Worm (Caenorhabditis elegans): ENCODE results near the gene znf-622.

The znf-622 gene

DNA sequence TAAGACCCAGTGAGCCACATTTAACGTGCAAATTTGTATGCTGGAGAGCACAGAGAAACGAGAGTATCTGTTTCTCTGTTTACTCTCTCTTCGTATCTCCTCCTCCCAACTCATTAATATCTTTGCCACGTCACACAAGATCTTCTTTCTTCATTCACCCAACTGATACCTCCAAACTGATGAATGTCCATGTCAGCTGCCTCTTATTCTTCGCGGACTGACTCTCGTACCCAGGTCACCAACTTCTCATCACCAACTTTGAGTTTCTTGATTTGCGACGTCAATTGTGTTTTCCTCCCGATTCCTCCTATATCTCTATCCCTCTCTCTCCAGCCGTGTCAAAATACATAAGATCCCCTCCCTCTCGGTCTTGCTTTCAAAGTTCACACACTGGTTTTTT lies 20.9 kb downstream of the znf-622 start (continued):
- TF ChIP-seq unc-55 (GFP tag; optimal IDR thresholded peaks at IDR 0.05) (no peak), ztf-11 (tag; optimal IDR thresholded peaks at IDR 0.05) (no peak), egl-27 (tag; optimal IDR thresholded peaks at IDR 0.05) (no peak)

DNA sequence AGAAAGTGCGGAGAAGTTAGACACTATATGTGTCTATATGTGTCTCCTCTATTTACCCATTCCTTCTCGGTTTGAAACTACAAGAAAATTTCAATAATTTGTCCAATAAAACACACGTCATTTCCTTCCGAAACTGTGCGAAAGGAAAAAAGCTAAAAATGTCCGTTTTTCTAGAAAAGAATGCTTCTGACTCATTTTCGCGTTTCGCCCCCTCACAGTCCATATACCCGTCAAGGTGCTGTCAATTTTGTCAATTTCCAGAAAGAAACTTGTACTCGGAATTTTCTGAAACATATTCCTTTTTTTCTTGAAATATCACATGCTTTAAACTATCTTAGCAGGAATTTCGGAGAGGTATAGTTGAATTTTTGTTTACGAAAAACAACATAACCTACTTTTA lies 21.4 kb downstream of the znf-622 start:
- TF ChIP-seq egl-27 (tag; optimal IDR thresholded peaks at IDR 0.05) (no peak), ztf-11 (tag; optimal IDR thresholded peaks at IDR 0.05) (no peak), elt-3 (tag; optimal IDR thresholded peaks at IDR 0.05) (no peak), aly-2 (tag; optimal IDR thresholded peaks at IDR 0.05) (no peak), nhr-25 (tag; optimal IDR thresholded peaks at IDR 0.05) (no peak), nhr-77 (tag; optimal IDR thresholded peaks at IDR 0.05) (no peak), zag-1 (tag; optimal IDR thresholded peaks at IDR 0.05) (no peak), nhr-237 (tag; optimal IDR thresholded peaks at IDR 0.05) (no peak), lin-39 (tag; optimal IDR thresholded peaks at IDR 0.05) (no peak), nhr-10 (tag; optimal IDR thresholded peaks at IDR 0.05) (no peak), lin-11 (tag; optimal IDR thresholded peaks at IDR 0.05) (no peak), lin-13 (GFP tag; optimal IDR thresholded peaks at IDR 0.05) (no peak), fos-1 (tag; optimal IDR thresholded peaks at IDR 0.05) (no peak), unc-39 (tag; optimal IDR thresholded peaks at IDR 0.05) (no peak), unc-62 (GFP tag; optimal IDR thresholded peaks at IDR 0.05) (no peak)

DNA sequence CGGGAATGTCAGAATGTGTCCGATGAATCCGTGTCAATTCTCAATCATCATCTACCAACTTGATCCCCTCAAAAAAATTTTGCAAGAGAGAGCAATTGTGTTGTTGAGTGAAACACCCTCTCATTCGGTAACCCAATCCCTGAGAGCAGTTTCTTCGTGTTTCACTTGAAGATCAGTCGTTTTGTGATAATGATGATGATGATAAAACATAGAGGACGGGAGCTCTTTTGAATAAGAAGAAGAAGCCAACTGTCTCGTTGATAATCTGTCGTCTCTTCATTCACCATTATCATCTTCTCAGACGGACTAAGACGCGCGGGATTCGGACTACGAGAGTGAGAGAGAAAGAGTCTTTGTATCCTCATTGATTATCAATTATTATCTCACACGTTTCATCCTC lies 23.7 kb downstream of the znf-622 start:
- TF ChIP-seq mdl-1 (tag; optimal IDR thresholded peaks at IDR 0.05) (no peak), nhr-10 (tag; optimal IDR thresholded peaks at IDR 0.05) (no peak), gmeb-1 (tag; optimal IDR thresholded peaks at IDR 0.05) (no peak), nhr-129 (tag; optimal IDR thresholded peaks at IDR 0.05) (peak; percentile 41), egl-27 (tag; optimal IDR thresholded peaks at IDR 0.05) (no peak), ztf-11 (tag; optimal IDR thresholded peaks at IDR 0.05) (no peak), F13H6.1 (tag; optimal IDR thresholded peaks at IDR 0.05) (peak; percentile 58), mab-5 (tag; optimal IDR thresholded peaks at IDR 0.05) (peak; percentile 37), ztf-4 (tag; optimal IDR thresholded peaks at IDR 0.05) (peak; percentile 44), C34F6.9 (tag; optimal IDR thresholded peaks at IDR 0.05) (peak; percentile 10), peb-1 (tag; optimal IDR thresholded peaks at IDR 0.05) (no peak), nhr-11 (tag; optimal IDR thresholded peaks at IDR 0.05) (no peak), sma-9 (GFP tag; optimal IDR thresholded peaks at IDR 0.05) (peak; percentile 30), sma-9 (tag; optimal IDR thresholded peaks at IDR 0.05) (no peak), Y55F3AM.14 (GFP tag; optimal IDR thresholded peaks at IDR 0.05) (no peak), lsy-2 (tag; optimal IDR thresholded peaks at IDR 0.05) (peak in 1 of 2 experiments; percentile 47), ceh-82 (tag; optimal IDR thresholded peaks at IDR 0.05) (no peak), nhr-6 (tag; optimal IDR thresholded peaks at IDR 0.05) (no peak), lin-13 (GFP tag; optimal IDR thresholded peaks at IDR 0.05) (peak; percentile 3), lin-39 (tag; optimal IDR thresholded peaks at IDR 0.05) (peak; percentile 13), nhr-21 (tag; optimal IDR thresholded peaks at IDR 0.05) (no peak)

DNA sequence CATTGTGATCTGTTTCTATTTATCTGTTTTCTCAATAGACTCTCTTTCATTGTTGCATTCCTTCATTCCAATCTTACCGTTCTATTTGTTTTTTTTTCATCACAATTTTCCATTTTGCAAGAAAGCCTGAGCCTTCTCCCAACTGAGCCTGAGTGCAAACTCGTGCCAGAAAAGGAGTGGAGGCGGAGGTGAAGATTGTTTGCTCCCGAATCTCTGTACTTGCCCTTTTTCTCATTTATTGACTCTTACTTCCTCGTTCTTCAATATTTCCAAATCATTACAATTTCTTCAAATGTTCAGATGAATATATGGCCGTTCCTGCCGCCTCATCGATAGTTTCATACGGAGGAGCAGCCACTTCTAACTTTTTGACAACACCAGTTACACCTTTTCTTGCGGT lies 25.4 kb downstream of the znf-622 start, which contains the start of gene let-756:
TSS of gene let-756 (plus strand) at position 301 of the 400 bp plus-strand sequence.
- TF ChIP-seq nhr-77 (tag; optimal IDR thresholded peaks at IDR 0.05): no peak
- no peak for TF ChIP-seq C34F6.9 (tag; optimal IDR thresholded peaks at IDR 0.05)

DNA sequence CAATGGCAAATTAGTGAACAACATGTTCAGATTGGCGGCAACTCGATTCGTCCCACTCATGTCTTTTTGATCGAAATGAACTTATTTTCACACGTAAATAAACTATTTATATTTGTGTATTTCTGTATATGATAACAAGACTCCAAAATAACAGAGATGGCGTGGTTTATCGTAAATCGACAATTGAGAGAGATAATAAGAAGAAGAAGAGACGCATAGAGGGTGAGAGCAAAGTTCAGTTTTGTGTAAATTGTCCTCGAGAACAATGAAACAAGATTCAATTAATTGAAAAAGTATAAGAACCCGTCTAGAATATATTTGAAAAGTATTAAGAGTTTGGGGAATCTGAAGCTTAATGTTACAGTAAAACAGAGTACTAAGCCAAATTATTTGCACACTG lies 30.0 kb downstream of the znf-622 start:
- TF ChIP-seq unc-62 (GFP tag; optimal IDR thresholded peaks at IDR 0.05): no peak
- TF ChIP-seq ztf-4 (tag; optimal IDR thresholded peaks at IDR 0.05): no peak
- no peak for TF ChIP-seq nhr-237 (tag; optimal IDR thresholded peaks at IDR 0.05)
- no peak for TF ChIP-seq ZK546.5 (tag; optimal IDR thresholded peaks at IDR 0.05)
- TF ChIP-seq nhr-21 (tag; optimal IDR thresholded peaks at IDR 0.05): no peak
- no peak for TF ChIP-seq gmeb-1 (tag; optimal IDR thresholded peaks at IDR 0.05)
- no peak for TF ChIP-seq C34F6.9 (tag; optimal IDR thresholded peaks at IDR 0.05)
- TF ChIP-seq crh-2 (tag; optimal IDR thresholded peaks at IDR 0.05): peak; percentile 39
- no peak for TF ChIP-seq skn-1 (tag; optimal IDR thresholded peaks at IDR 0.05)
- TF ChIP-seq nhr-23 (tag; optimal IDR thresholded peaks at IDR 0.05): no peak
- TF ChIP-seq lin-39 (tag; optimal IDR thresholded peaks at IDR 0.05): no peak
- TF ChIP-seq nhr-77 (tag; optimal IDR thresholded peaks at IDR 0.05): no peak
- TF ChIP-seq nhr-10 (tag; optimal IDR thresholded peaks at IDR 0.05): no peak
- TF ChIP-seq aly-2 (tag; optimal IDR thresholded peaks at IDR 0.05): no peak
- no peak for TF ChIP-seq Y55F3AM.14 (GFP tag; optimal IDR thresholded peaks at IDR 0.05)
- TF ChIP-seq ztf-11 (tag; optimal IDR thresholded peaks at IDR 0.05): no peak
- no peak for TF ChIP-seq nhr-12 (tag; optimal IDR thresholded peaks at IDR 0.05)
- no peak for TF ChIP-seq lin-11 (tag; optimal IDR thresholded peaks at IDR 0.05)
- TF ChIP-seq fos-1 (tag; optimal IDR thresholded peaks at IDR 0.05): peak; percentile 3
- TF ChIP-seq sma-9 (GFP tag; optimal IDR thresholded peaks at IDR 0.05): peak; percentile 20
- TF ChIP-seq sma-9 (tag; optimal IDR thresholded peaks at IDR 0.05): no peak
- no peak for TF ChIP-seq nhr-129 (tag; optimal IDR thresholded peaks at IDR 0.05)

All from whole organism, L2 larva.